Fruit fly (Drosophila melanogaster) whole organism, embryonic: ENCODE measurements around the gene CG10068.

ENCODE experiments used
- Asciz ChIP-seq: fragments of 200-800 bp; sonication (Bioruptor generic); optimal IDR thresholded peaks from 2 replicates; lab custom pipeline; 2017; ENCODE audit warnings: missing biosample characterization, mild to moderate bottlenecking, missing genetic modification characterization, missing genetic modification reagents
- Atf6 ChIP-seq: fragments of 200-800 bp; sonication (Bioruptor generic); IDR thresholded peaks from 2 replicates; pipeline ENCODE4 v1.3.6; 2022; ENCODE audit warnings: missing biosample characterization, missing genetic modification characterization
- Awh ChIP-seq: fragments of 200-800 bp; sonication (Bioruptor generic); IDR thresholded peaks from 2 replicates; pipeline ENCODE4, ENCODE4 v1.3.6; 2022; ENCODE audit warnings: missing biosample characterization, missing genetic modification characterization
- C15 ChIP-seq: fragments of 200-800 bp; sonication (Bioruptor generic); IDR thresholded peaks from 3 replicates; pipeline ENCODE4 v1.3.6; 2022; ENCODE audit warnings: missing biosample characterization, missing genetic modification characterization
- CG10267 ChIP-seq: fragments of 200-800 bp; sonication (Bioruptor generic); optimal IDR thresholded peaks from 2 replicates; lab custom pipeline; 2018; ENCODE audit warnings: missing biosample characterization, mild to moderate bottlenecking, missing genetic modification characterization, moderate library complexity
- CG11504 ChIP-seq: fragments of 200-800 bp; sonication (Bioruptor generic); optimal IDR thresholded peaks from 3 replicates; lab custom pipeline; 2019; ENCODE audit warnings: missing biosample characterization, mild to moderate bottlenecking, missing genetic modification characterization, moderate library complexity
- CG12104 ChIP-seq: fragments of 200-800 bp; sonication (Bioruptor generic); optimal IDR thresholded peaks from 3 replicates; lab custom pipeline; 2016; ENCODE audit warnings: missing biosample characterization, missing genetic modification characterization
- CG12219 ChIP-seq: fragments of 200-800 bp; sonication (Bioruptor generic); optimal IDR thresholded peaks from 3 replicates; lab custom pipeline; 2018; ENCODE audit warnings: missing biosample characterization, mild to moderate bottlenecking, missing genetic modification characterization
- CG16779 ChIP-seq: fragments of 200-800 bp; sonication (Bioruptor generic); IDR thresholded peaks from 2 replicates; pipeline ENCODE4 v1.3.6; 2022; ENCODE audit warnings: missing biosample characterization, missing genetic modification characterization
- CG16815 ChIP-seq: fragments of 200-800 bp; sonication (Bioruptor generic); optimal IDR thresholded peaks from 3 replicates; lab custom pipeline; 2017; ENCODE audit warnings: missing biosample characterization, mild to moderate bottlenecking, missing genetic modification characterization
- CG16863 ChIP-seq: fragments of 200-800 bp; sonication (Bioruptor generic); optimal IDR thresholded peaks from 3 replicates; lab custom pipeline; 2016; ENCODE audit warnings: missing biosample characterization, missing genetic modification characterization
- CG17802 ChIP-seq: fragments of 200-800 bp; sonication (Bioruptor generic); optimal IDR thresholded peaks from 2 replicates; lab custom pipeline; 2018; ENCODE audit warnings: missing biosample characterization, mild to moderate bottlenecking, missing genetic modification characterization, moderate library complexity
- CG31365 ChIP-seq: fragments of 200-800 bp; sonication (Bioruptor generic); optimal IDR thresholded peaks from 2 replicates; lab custom pipeline; 2018; ENCODE audit warnings: missing biosample characterization, mild to moderate bottlenecking, missing genetic modification characterization
- CG3163 ChIP-seq: fragments of 200-800 bp; sonication (Bioruptor generic); optimal IDR thresholded peaks from 3 replicates; lab custom pipeline; 2016; ENCODE audit warnings: missing biosample characterization, missing genetic modification characterization
- CG42726 ChIP-seq: fragments of 200-800 bp; sonication (Bioruptor generic); IDR thresholded peaks from 2 replicates; pipeline ENCODE4 v1.3.6; 2022; ENCODE audit warnings: missing biosample characterization, missing genetic modification characterization; ENCODE audit not compliant: partially characterized antibody
- CG7357 ChIP-seq: fragments of 200-800 bp; sonication (Bioruptor generic); IDR thresholded peaks from 3 replicates; pipeline ENCODE4 v1.3.6; 2022; ENCODE audit warnings: missing biosample characterization, missing genetic modification characterization
- CG7963 ChIP-seq: fragments of 200-800 bp; sonication (Bioruptor generic); IDR thresholded peaks from 3 replicates; pipeline ENCODE4 v1.3.6; 2022; ENCODE audit warnings: missing biosample characterization, missing genetic modification characterization; ENCODE audit not compliant: partially characterized antibody
- CG8089 ChIP-seq: fragments of 200-800 bp; sonication (Bioruptor generic); optimal IDR thresholded peaks from 3 replicates; lab custom pipeline; 2016; ENCODE audit warnings: missing biosample characterization, missing genetic modification characterization
- CG8388 ChIP-seq: fragments of 200-800 bp; sonication (Bioruptor generic); optimal IDR thresholded peaks from 2 replicates; lab custom pipeline; 2019; ENCODE audit warnings: missing biosample characterization, mild to moderate bottlenecking, missing genetic modification characterization, moderate library complexity
- CoRest ChIP-seq: fragments of 200-800 bp; sonication (Bioruptor generic); optimal IDR thresholded peaks from 3 replicates; lab custom pipeline; 2018; ENCODE audit warnings: missing biosample characterization, mild to moderate bottlenecking, missing genetic modification characterization, moderate library complexity
- D ChIP-seq, 2 experiments: fragments of 200-800 bp in 1 of 2; fragments of >200 bp in 1 of 2; sonication (Bioruptor generic) in 1 of 2; optimal IDR thresholded peaks; 2 replicates in 1 of 2; 3 replicates in 1 of 2; lab custom pipeline; 2017; ENCODE audit warnings: mild to moderate bottlenecking in 1 of 2, missing biosample characterization in 1 of 2, missing genetic modification characterization in 1 of 2, missing genetic modification reagents in 1 of 2
- H15 ChIP-seq: fragments of 200-800 bp; sonication (Bioruptor generic); IDR thresholded peaks from 3 replicates; pipeline ENCODE4 v1.3.6; 2022; ENCODE audit warnings: missing biosample characterization, missing genetic modification characterization
- HLHmδ ChIP-seq: fragments of 200-800 bp; sonication (Bioruptor generic); optimal IDR thresholded peaks from 2 replicates; lab custom pipeline; 2018; ENCODE audit warnings: missing biosample characterization, mild to moderate bottlenecking, missing genetic modification characterization, moderate library complexity
- Hr51 ChIP-seq, 2 experiments: fragments of 200-800 bp; sonication (Bioruptor generic); optimal IDR thresholded peaks; 2 replicates in 1 of 2; 3 replicates in 1 of 2; lab custom pipeline; 2016 to 2018; ENCODE audit warnings: missing biosample characterization in 2 of 2, missing genetic modification characterization in 2 of 2, mild to moderate bottlenecking in 1 of 2, moderate library complexity in 1 of 2
- MBD-R2 ChIP-seq: fragments of 200-800 bp; sonication (Bioruptor generic); IDR thresholded peaks from 2 replicates; pipeline ENCODE4 v1.3.6; 2022; ENCODE audit warnings: missing biosample characterization, missing genetic modification characterization
- MESR4 ChIP-seq: fragments of 200-800 bp; sonication (Bioruptor generic); optimal IDR thresholded peaks from 2 replicates; lab custom pipeline; 2018; ENCODE audit warnings: missing biosample characterization, mild to moderate bottlenecking, missing genetic modification characterization, moderate library complexity
- MTF-1 ChIP-seq: fragments of 200-800 bp; sonication (Bioruptor generic); optimal IDR thresholded peaks from 2 replicates; lab custom pipeline; 2018; ENCODE audit warnings: missing biosample characterization, mild to moderate bottlenecking, missing genetic modification characterization, borderline replicate concordance
- NFAT ChIP-seq: fragments of 200-800 bp; sonication (Bioruptor generic); IDR thresholded peaks from 2 replicates; pipeline ENCODE4 v1.3.6; 2022; ENCODE audit warnings: missing biosample characterization, missing genetic modification characterization
- Optix ChIP-seq: fragments of 200-800 bp; sonication (Bioruptor generic); IDR thresholded peaks from 3 replicates; pipeline ENCODE4 v1.3.6; 2022; ENCODE audit warnings: missing biosample characterization, missing genetic modification characterization
- PHDP ChIP-seq: fragments of 200-800 bp; sonication (Bioruptor generic); optimal IDR thresholded peaks from 3 replicates; lab custom pipeline; 2018; ENCODE audit warnings: missing biosample characterization, mild to moderate bottlenecking, missing genetic modification characterization, moderate library complexity
- bigmax ChIP-seq: fragments of 200-800 bp; sonication (Bioruptor generic); optimal IDR thresholded peaks from 2 replicates; lab custom pipeline; 2018; ENCODE audit warnings: missing biosample characterization, mild to moderate bottlenecking, missing genetic modification characterization
- chm ChIP-seq: fragments of 200-800 bp; sonication (Bioruptor generic); IDR thresholded peaks from 2 replicates; pipeline ENCODE4 v1.3.6; 2022; ENCODE audit warnings: missing biosample characterization, missing genetic modification characterization
- chn ChIP-seq: fragments of 200-800 bp; sonication (Bioruptor generic); optimal IDR thresholded peaks from 2 replicates; lab custom pipeline; 2016; ENCODE audit warnings: missing biosample characterization, missing genetic modification characterization
- corto ChIP-seq: fragments of 200-800 bp; sonication (Bioruptor generic); optimal IDR thresholded peaks from 2 replicates; lab custom pipeline; 2016; ENCODE audit warnings: missing biosample characterization, mild to moderate bottlenecking, missing genetic modification characterization, moderate library complexity
- da ChIP-seq: fragments of 200-800 bp; sonication (Bioruptor generic); optimal IDR thresholded peaks from 2 replicates; lab custom pipeline; 2016; ENCODE audit warnings: missing biosample characterization, missing genetic modification characterization
- dm ChIP-seq: fragments of 200-800 bp; sonication (Bioruptor generic); optimal IDR thresholded peaks from 3 replicates; lab custom pipeline; 2016; ENCODE audit warnings: missing biosample characterization, missing genetic modification characterization
- maf-S ChIP-seq: fragments of 200-800 bp; sonication (Bioruptor generic); optimal IDR thresholded peaks from 2 replicates; lab custom pipeline; 2016; ENCODE audit warnings: missing biosample characterization, missing genetic modification characterization
- nau ChIP-seq: fragments of 200-800 bp; sonication (Bioruptor generic); optimal IDR thresholded peaks from 3 replicates; lab custom pipeline; 2017; ENCODE audit warnings: missing biosample characterization, mild to moderate bottlenecking, missing genetic modification characterization, missing genetic modification reagents
- nerfin-1 ChIP-seq: fragments of 200-800 bp; sonication (Bioruptor generic); optimal IDR thresholded peaks from 3 replicates; lab custom pipeline; 2019; ENCODE audit warnings: missing biosample characterization, mild to moderate bottlenecking, missing genetic modification characterization, moderate library complexity
- nmo ChIP-seq: fragments of 200-800 bp; sonication (Bioruptor generic); optimal IDR thresholded peaks from 2 replicates; lab custom pipeline; 2018; ENCODE audit warnings: missing biosample characterization, mild to moderate bottlenecking, missing genetic modification characterization, moderate library complexity
- onecut ChIP-seq: fragments of 200-800 bp; sonication (Bioruptor generic); IDR thresholded peaks from 2 replicates; pipeline ENCODE4 v1.3.6; 2022; ENCODE audit warnings: missing biosample characterization, missing genetic modification characterization
- peb ChIP-seq: fragments of 200-800 bp; sonication (Bioruptor generic); IDR thresholded peaks from 2 replicates; pipeline ENCODE4 v1.3.6; 2022; ENCODE audit warnings: missing biosample characterization, missing genetic modification characterization
- pfk ChIP-seq: fragments of 200-800 bp; sonication (Bioruptor generic); optimal IDR thresholded peaks from 2 replicates; lab custom pipeline; 2018; ENCODE audit warnings: missing biosample characterization, mild to moderate bottlenecking, missing genetic modification characterization, moderate library complexity
- schlank ChIP-seq: fragments of 200-800 bp; sonication (Bioruptor generic); optimal IDR thresholded peaks from 2 replicates; lab custom pipeline; 2018; ENCODE audit warnings: missing biosample characterization, mild to moderate bottlenecking, missing genetic modification characterization
- tna ChIP-seq: fragments of 200-800 bp; sonication (Bioruptor generic); IDR thresholded peaks from 2 replicates; pipeline ENCODE4 v1.3.6; 2022; ENCODE audit warnings: missing biosample characterization, missing genetic modification characterization; ENCODE audit not compliant: partially characterized antibody
- tup ChIP-seq: fragments of 200-800 bp; sonication (Bioruptor generic); optimal IDR thresholded peaks from 2 replicates; lab custom pipeline; 2016; ENCODE audit warnings: missing biosample characterization, mild to moderate bottlenecking, missing genetic modification characterization, moderate library complexity
- wek ChIP-seq: fragments of 200-800 bp; sonication (Bioruptor generic); optimal IDR thresholded peaks from 3 replicates; lab custom pipeline; 2018; ENCODE audit warnings: missing biosample characterization, mild to moderate bottlenecking, missing genetic modification characterization, moderate library complexity
- yki ChIP-seq: fragments of >200 bp; optimal IDR thresholded peaks from 3 replicates; lab custom pipeline; 2018
- zen ChIP-seq: fragments of 200-800 bp; sonication (Bioruptor generic); optimal IDR thresholded peaks from 3 replicates; lab custom pipeline; 2018; ENCODE audit warnings: missing biosample characterization, mild to moderate bottlenecking, missing genetic modification characterization, moderate library complexity

Gene CG10068

DNA sequence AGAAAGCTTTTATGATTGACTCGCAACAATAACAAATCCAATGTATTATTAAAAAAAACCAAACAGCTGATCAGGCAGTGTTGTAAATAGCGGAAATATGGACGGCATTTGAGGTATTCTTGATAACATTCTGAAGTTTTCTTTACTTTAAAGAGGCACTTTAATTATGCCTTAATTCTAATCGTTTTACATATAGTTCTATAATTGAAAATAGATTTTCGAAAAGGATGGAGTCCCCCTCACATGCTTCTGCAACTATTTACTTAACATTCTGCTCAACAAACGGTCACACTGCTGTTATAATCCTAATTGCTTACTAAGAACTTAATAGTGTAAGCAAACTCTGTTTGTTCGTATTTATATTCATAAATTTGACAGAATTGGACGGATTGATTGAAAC, at the start of gene CG10068 (continued):
- TF ChIP-seq CG42726 (GFP tag; lab: Robert Waterston, UW): no peak
- TF ChIP-seq CG8388: peak; percentile 87
- peak; percentile 89 for TF ChIP-seq chn (GFP tag; lab: Kevin White, UChicago)
- peak; percentile 86 to 87 for TF ChIP-seq Hr51 (GFP tag; optimal IDR thresholded peaks at IDR 0.05; lab: Kevin White, UChicago)
- TF ChIP-seq PHDP (tag; lab: Kevin White, UChicago): peak; percentile 82
- no peak for TF ChIP-seq HLHmδ (GFP tag; lab: Kevin White, UChicago)
- TF ChIP-seq zen (tag; lab: Kevin White, UChicago): peak; percentile 98
- no peak for TF ChIP-seq pfk (GFP tag; lab: Kevin White, UChicago)
- no peak for TF ChIP-seq CG7963
- peak; percentile 62 for TF ChIP-seq dm (GFP tag; lab: Kevin White, UChicago)
- peak; percentile 41 for TF ChIP-seq MESR4
- TF ChIP-seq onecut (GFP tag; lab: Robert Waterston, UW): peak; percentile 80
- peak; percentile 80 for TF ChIP-seq nerfin-1 (tag; lab: Kevin White, UChicago)
- peak; percentile 93 for TF ChIP-seq MBD-R2 (GFP tag; lab: Robert Waterston, UW)
- peak; percentile 78 for TF ChIP-seq CG8089 (GFP tag; lab: Kevin White, UChicago)
- peak; percentile 78 for TF ChIP-seq tup (GFP tag; lab: Kevin White, UChicago)
- TF ChIP-seq nau (GFP tag; lab: Kevin White, UChicago): peak; percentile 84
- TF ChIP-seq NFAT (GFP tag; lab: Robert Waterston, UW): peak; percentile 83
- peak; percentile 94 for TF ChIP-seq Awh
- peak; percentile 45 for TF ChIP-seq schlank (tag; lab: Kevin White, UChicago)
- TF ChIP-seq maf-S: peak; percentile 86
- TF ChIP-seq CG12104 (GFP tag; lab: Kevin White, UChicago): peak; percentile 70
- TF ChIP-seq MTF-1 (GFP tag; lab: Kevin White, UChicago): peak; percentile 70
- TF ChIP-seq CG17802 (tag; lab: Kevin White, UChicago): peak; percentile 69
- peak; percentile 99 for TF ChIP-seq wek (GFP tag; lab: Kevin White, UChicago)
- peak; percentile 18 for TF ChIP-seq bigmax (GFP tag; lab: Kevin White, UChicago)
- TF ChIP-seq peb: peak; percentile 76
- peak; percentile 94 for TF ChIP-seq nmo (GFP tag; lab: Kevin White, UChicago)
- TF ChIP-seq CG16815 (GFP tag; lab: Kevin White, UChicago): peak; percentile 77
- TF ChIP-seq CG31365 (tag; lab: Kevin White, UChicago): peak; percentile 64
- no peak for TF ChIP-seq yki (lab: Kevin White, UChicago)
- TF ChIP-seq Asciz (GFP tag; lab: Kevin White, UChicago): peak; percentile 84
- TF ChIP-seq CG7357 (GFP tag; lab: Robert Waterston, UW): peak; percentile 67; the same call in 2 of the 3 replicates
- TF ChIP-seq CG11504 (tag; lab: Kevin White, UChicago): peak; percentile 90
- peak; percentile 28 for TF ChIP-seq da (GFP tag; lab: Kevin White, UChicago)
- TF ChIP-seq H15: peak; percentile 90
- TF ChIP-seq CG16779 (GFP tag; lab: Robert Waterston, UW): peak; percentile 80; the same call in 1 of the 2 replicates
- no peak for TF ChIP-seq D (optimal IDR thresholded peaks at IDR 0.05; lab: Kevin White, UChicago)
- peak; percentile 83 for TF ChIP-seq D (GFP tag; optimal IDR thresholded peaks at IDR 0.05; lab: Kevin White, UChicago)
- TF ChIP-seq C15: peak; percentile 73; the same call in 2 of the 3 replicates
- TF ChIP-seq CG3163 (GFP tag; lab: Kevin White, UChicago): peak; percentile 71
- peak; percentile 45 for TF ChIP-seq corto (GFP tag; lab: Kevin White, UChicago)
- TF ChIP-seq chm (GFP tag; lab: Robert Waterston, UW): peak; percentile 93
- peak; percentile 89 for TF ChIP-seq CG16863
- TF ChIP-seq CoRest (tag; lab: Kevin White, UChicago): peak; percentile 88
- TF ChIP-seq CG10267 (tag; lab: Kevin White, UChicago): peak; percentile 99
- peak; percentile 83 for TF ChIP-seq Optix (GFP tag; lab: Robert Waterston, UW)
- TF ChIP-seq CG12219: peak; percentile 79
- TF ChIP-seq Atf6 (GFP tag; lab: Robert Waterston, UW): peak; percentile 89
- no peak for TF ChIP-seq tna (GFP tag; lab: Robert Waterston, UW)
